Worm (Caenorhabditis elegans): ENCODE results near the gene ZC477.4.

ce11 chrIV:7097450-7097849 is 1.1 kb downstream of the ZC477.4 start:
- TF ChIP-seq ztf-29 (GFP tag; IDR thresholded peaks at IDR 0.05) = no peak
- TF ChIP-seq flt-1 (GFP tag; IDR thresholded peaks at IDR 0.05) = no peak
- no peak for TF ChIP-seq ztf-23 (GFP tag; IDR thresholded peaks at IDR 0.05)
- TF ChIP-seq cog-1 (tag; optimal IDR thresholded peaks at IDR 0.05) = no peak
- TF ChIP-seq T22C8.4 (GFP tag; IDR thresholded peaks at IDR 0.05) = no peak
- no peak for TF ChIP-seq med-1 (GFP tag; optimal IDR thresholded peaks at IDR 0.05; ENCODE audit: insufficient read depth)
- no peak for TF ChIP-seq klf-2 (GFP tag; conservative IDR thresholded peaks at IDR 0.05)
- TF ChIP-seq ref-1 (GFP tag; conservative IDR thresholded peaks at IDR 0.05) = no peak
- no peak for TF ChIP-seq tab-1 (GFP tag; IDR thresholded peaks at IDR 0.05)
